Worm (Caenorhabditis elegans) whole organism, early embryonic: ENCODE data around the gene srj-27.
"Not testable (repeated sequence)": the region's sequence is repeated elsewhere in the genome, so short reads cannot be mapped to it uniquely, and the experiment has no call there.

ENCODE experiments used
- B0310.2 ChIP-seq: sonication (generic microtip); optimal IDR thresholded peaks from 2 replicates; lab custom pipeline; 2016; ENCODE audit warnings: mild to moderate bottlenecking, missing genetic modification characterization, missing compliant biosample characterization
- F13C5.2 ChIP-seq: sonication (generic microtip); optimal IDR thresholded peaks from 2 replicates; lab custom pipeline; 2017; ENCODE audit warnings: mild to moderate bottlenecking, missing genetic modification characterization, inconsistent platforms, missing compliant biosample characterization
- aly-1 ChIP-seq: sonication (generic microtip); optimal IDR thresholded peaks from 2 replicates; lab custom pipeline; 2016; ENCODE audit warnings: missing genetic modification characterization, missing compliant biosample characterization
- ama-1 ChIP-seq: fragments of 150-350 bp; optimal IDR thresholded peaks from 2 replicates; lab custom pipeline; 2014
- ceh-13 ChIP-seq: fragments of 200-800 bp; sonication (Bioruptor generic); optimal IDR thresholded peaks from 2 replicates; lab custom pipeline; 2018; ENCODE audit warnings: mild to moderate bottlenecking, missing genetic modification characterization, missing compliant biosample characterization
- ceh-36 ChIP-seq: sonication (generic microtip); optimal IDR thresholded peaks from 2 replicates; lab custom pipeline; 2016; ENCODE audit warnings: missing genetic modification characterization, inconsistent platforms, missing compliant biosample characterization
- ets-7 ChIP-seq: sonication (generic microtip); optimal IDR thresholded peaks from 2 replicates; lab custom pipeline; 2016; ENCODE audit warnings: missing genotype, missing genetic modification characterization, missing compliant biosample characterization
- flt-1 ChIP-seq: fragments of 200-800 bp; sonication (Bioruptor generic); IDR thresholded peaks from 2 replicates; pipeline ENCODE4 v1.3.6; 2022; ENCODE audit warnings: missing genetic modification characterization, missing compliant biosample characterization
- hmbx-1 ChIP-seq: sonication (generic microtip); optimal IDR thresholded peaks from 2 replicates; lab custom pipeline; 2016; ENCODE audit warnings: mild to moderate bottlenecking, missing genetic modification characterization, missing compliant biosample characterization
- hmg-4 ChIP-seq: fragments of 200-800 bp; sonication (Bioruptor generic); optimal IDR thresholded peaks from 2 replicates; lab custom pipeline; 2018; ENCODE audit warnings: mild to moderate bottlenecking, missing genetic modification characterization, missing compliant biosample characterization
- hnd-1 ChIP-seq: sonication (generic microtip); optimal IDR thresholded peaks from 2 replicates; lab custom pipeline; 2016; ENCODE audit warnings: missing genetic modification characterization, missing compliant biosample characterization
- pes-1 ChIP-seq: fragments of 200-800 bp; sonication (Bioruptor generic); IDR thresholded peaks from 2 replicates; pipeline ENCODE4 v1.3.6; 2022; ENCODE audit warnings: missing genetic modification reagents, missing genetic modification characterization, missing compliant biosample characterization
- scrt-1 ChIP-seq: fragments of 200-800 bp; sonication (Bioruptor generic); IDR thresholded peaks from 2 replicates; pipeline ENCODE4 v1.3.6; 2022; ENCODE audit warnings: missing genetic modification characterization, missing compliant biosample characterization
- sea-1 ChIP-seq: fragments of 200-800 bp; sonication (Bioruptor generic); conservative IDR thresholded peaks from 2 replicates; pipeline ENCODE4 v1.3.6; 2022; ENCODE audit warnings: missing genetic modification characterization, missing compliant biosample characterization
- tbx-11 ChIP-seq: fragments of 200-800 bp; sonication (Bioruptor generic); IDR thresholded peaks from 2 replicates; pipeline ENCODE4 v1.3.6; 2022; ENCODE audit warnings: missing genetic modification characterization, missing compliant biosample characterization
- tbx-37 ChIP-seq: fragments of 200-800 bp; sonication (Bioruptor generic); conservative IDR thresholded peaks from 2 replicates; pipeline ENCODE4 v1.3.6; 2022; ENCODE audit warnings: missing genetic modification reagents, missing genetic modification characterization, missing compliant biosample characterization
- tra-4 ChIP-seq: sonication (generic microtip); optimal IDR thresholded peaks from 2 replicates; lab custom pipeline; 2017; ENCODE audit warnings: missing genetic modification characterization, missing compliant biosample characterization

Gene srj-27

DNA sequence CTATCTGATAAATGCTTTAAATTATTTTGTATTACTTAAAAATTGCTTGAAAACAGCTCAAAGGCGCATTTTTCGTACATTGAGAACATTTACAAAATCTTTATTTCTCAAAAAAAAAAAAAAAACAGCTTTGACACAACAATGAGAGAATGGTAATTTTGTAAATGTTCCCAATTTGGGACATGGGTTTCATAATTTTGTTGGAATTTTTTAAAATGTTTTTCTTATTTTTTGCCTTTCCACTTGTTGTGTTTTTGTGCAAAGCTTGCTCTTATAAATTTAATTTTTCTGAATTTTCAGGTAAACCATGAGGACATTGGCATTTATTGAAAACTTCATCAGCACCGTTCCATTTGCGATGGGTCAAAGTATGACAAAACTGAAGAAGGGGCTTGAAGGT is 15.7 kb downstream of the srj-27 start, which contains the start of gene T01G5.7:
Gene T01G5.7 (plus strand): TSS at position 301 of the 400 bp plus-strand sequence.
- TF ChIP-seq tbx-37 (GFP tag; lab: Robert Waterston, UW) (no peak), hmg-4 (no peak), hnd-1 (tag; lab: Kevin White, UChicago) (no peak), ceh-13 (GFP tag; lab: Kevin White, UChicago) (no peak), ama-1 (no peak), aly-1 (no peak), ets-7 (tag; lab: Kevin White, UChicago) (no peak), hmbx-1 (tag; lab: Kevin White, UChicago) (no peak), scrt-1 (GFP tag; lab: Robert Waterston, UW) (no peak), tbx-11 (no peak), flt-1 (no peak), pes-1 (no peak), ceh-36 (no peak), sea-1 (GFP tag; lab: Robert Waterston, UW) (no peak), B0310.2 (tag; lab: Kevin White, UChicago) (no peak), F13C5.2 (tag; lab: Kevin White, UChicago) (no peak), tra-4 (tag; lab: Kevin White, UChicago) (no peak)

DNA sequence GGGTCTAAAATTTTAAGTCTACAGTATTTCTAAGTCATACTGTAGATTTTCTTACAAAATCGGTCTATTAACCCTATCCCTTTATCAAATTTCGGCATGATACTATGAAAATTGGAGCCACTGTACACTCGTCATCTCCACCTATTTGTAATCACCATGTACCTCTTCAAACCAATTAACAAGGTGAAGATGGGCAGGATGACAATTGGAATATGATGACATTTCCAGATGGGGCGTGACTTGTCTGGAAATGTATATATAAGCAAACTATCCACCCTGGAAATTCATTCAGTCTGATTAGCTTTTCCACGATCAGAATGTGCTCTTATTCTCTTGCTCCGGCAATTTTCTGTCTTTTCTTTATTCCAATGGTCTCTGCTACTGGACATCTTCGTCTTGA is 18.1 kb downstream of the srj-27 start, which contains the start of gene Y75B12A.2:
Gene Y75B12A.2 (plus strand): TSS at position 301 of the 400 bp plus-strand sequence.
- TF ChIP-seq sea-1 (GFP tag; lab: Robert Waterston, UW): no peak
- no peak for TF ChIP-seq aly-1
- TF ChIP-seq ceh-36: no peak
- no peak for TF ChIP-seq ets-7 (tag; lab: Kevin White, UChicago)
- TF ChIP-seq F13C5.2 (tag; lab: Kevin White, UChicago): no peak
- no peak for TF ChIP-seq hnd-1 (tag; lab: Kevin White, UChicago)
- no peak for TF ChIP-seq tbx-37 (GFP tag; lab: Robert Waterston, UW)
- no peak for TF ChIP-seq tra-4 (tag; lab: Kevin White, UChicago)

DNA sequence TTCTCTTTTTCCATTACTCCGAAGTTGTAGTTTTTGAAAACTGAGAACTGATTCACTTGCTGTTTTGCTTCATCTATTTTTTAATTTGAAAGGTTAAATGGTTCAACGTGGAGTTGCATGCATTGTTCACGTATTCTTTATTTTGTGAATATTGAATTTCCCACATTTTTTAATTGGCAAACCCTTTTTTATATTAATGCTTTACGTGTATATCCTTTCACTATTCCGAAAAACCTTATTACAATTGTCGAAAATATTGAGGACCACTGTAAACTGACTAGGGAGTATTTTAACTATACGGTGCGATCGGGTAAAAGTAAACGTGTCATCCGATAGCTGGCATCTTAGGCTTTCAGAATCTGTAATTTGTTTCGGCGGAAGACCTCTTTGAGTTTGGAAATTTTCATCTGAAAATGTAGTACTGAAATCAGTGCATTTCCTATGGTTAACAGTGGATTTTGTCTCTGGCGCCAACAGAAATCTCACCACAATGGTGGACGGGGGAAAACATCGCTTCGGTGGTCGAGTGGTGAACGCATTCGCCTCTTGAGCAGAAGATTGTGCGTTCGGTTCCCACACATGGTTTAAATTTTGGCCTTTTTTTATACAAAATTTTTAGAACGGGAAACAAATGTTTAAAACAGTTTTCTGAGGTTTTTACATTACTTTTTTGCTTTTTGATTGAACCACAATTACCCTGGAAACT is 21.3 kb downstream of the srj-27 start, which contains the start of gene C01G10.14:
Gene C01G10.14 (minus strand): TSS at position 51 of the 706 bp plus-strand sequence.
- TF ChIP-seq F13C5.2 (tag; lab: Kevin White, UChicago); ets-7 (tag; lab: Kevin White, UChicago); ceh-13 (GFP tag; lab: Kevin White, UChicago): not testable (repeated sequence)

DNA sequence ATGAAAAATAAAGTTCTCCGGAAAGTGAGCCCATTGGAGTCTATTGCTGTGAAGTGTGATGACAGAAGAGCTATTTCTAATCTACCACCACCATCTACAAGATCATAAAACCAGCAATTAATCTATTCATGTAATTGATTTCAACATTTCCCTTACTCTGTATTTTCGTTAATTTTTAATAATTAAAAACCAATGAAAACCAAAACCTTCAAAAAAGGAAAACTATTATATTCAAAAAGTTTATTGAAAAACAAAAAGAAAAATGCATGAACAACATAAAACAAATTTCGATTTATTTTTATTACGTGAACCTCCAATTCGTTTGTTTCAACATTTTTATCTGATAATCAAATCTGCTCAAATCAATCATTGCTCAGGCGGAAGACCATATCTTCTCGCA is 27.9 kb downstream of the srj-27 start, which contains the start of gene C01G10.1:
Gene C01G10.1 (plus strand): TSS at position 301 of the 400 bp plus-strand sequence.
- TF ChIP-seq scrt-1 (GFP tag; lab: Robert Waterston, UW) (no peak), ceh-13 (GFP tag; lab: Kevin White, UChicago) (no peak), tbx-37 (GFP tag; lab: Robert Waterston, UW) (no peak)

DNA sequence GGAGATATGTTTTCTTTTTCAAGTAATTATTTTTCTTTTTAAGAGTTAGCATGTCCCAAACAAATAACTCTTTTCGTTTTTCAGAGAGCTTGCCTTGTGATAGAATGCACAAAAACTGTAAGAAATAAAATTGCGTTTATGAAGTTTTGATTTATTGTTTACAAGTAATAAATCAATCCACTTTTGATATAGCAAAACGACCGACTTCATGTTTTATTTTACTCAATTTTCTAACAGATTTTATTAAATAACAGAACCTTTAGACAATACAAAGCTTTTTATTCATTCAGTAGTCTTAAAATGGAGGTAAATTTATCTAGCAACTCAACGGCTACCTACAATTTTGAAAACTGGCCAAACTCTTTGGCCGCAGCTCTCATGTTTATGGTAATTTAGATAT is 32.6 kb downstream of the srj-27 start, which contains the start of gene srx-78:
Gene srx-78 (plus strand): TSS at position 301 of the 400 bp plus-strand sequence.
- TF ChIP-seq pes-1: no peak
- TF ChIP-seq tra-4 (tag; lab: Kevin White, UChicago): no peak
- no peak for TF ChIP-seq hmg-4
- TF ChIP-seq flt-1: no peak
- TF ChIP-seq tbx-37 (GFP tag; lab: Robert Waterston, UW): no peak
- no peak for TF ChIP-seq sea-1 (GFP tag; lab: Robert Waterston, UW)
- TF ChIP-seq ceh-36: no peak
- TF ChIP-seq F13C5.2 (tag; lab: Kevin White, UChicago): no peak
- no peak for TF ChIP-seq hnd-1 (tag; lab: Kevin White, UChicago)
- TF ChIP-seq aly-1: no peak
- TF ChIP-seq ama-1: no peak
- TF ChIP-seq tbx-11: no peak
- TF ChIP-seq ceh-13 (GFP tag; lab: Kevin White, UChicago): no peak
- no peak for TF ChIP-seq B0310.2 (tag; lab: Kevin White, UChicago)
- TF ChIP-seq hmbx-1 (tag; lab: Kevin White, UChicago): no peak
- TF ChIP-seq ets-7 (tag; lab: Kevin White, UChicago): no peak
- no peak for TF ChIP-seq scrt-1 (GFP tag; lab: Robert Waterston, UW)

DNA sequence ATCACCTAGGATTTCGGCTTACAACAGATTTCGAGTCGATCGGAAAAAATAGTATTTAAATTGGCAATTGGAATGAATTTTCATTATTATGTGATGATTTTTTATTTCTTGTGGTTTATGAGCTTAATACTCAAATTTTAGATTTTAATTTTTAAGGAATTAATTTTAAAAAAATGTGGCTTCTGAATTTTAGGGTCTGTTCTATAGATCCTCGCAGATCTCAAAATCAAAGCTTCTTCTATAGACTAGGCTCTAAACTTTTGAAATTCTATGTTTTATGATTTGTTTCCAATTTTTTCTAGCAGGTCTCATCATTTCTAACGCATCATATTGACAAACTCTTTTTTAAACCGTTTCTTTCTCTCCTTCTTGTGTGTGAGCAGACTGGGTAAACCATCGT is 34.6 kb downstream of the srj-27 start, which contains the start of gene txt-12:
Gene txt-12 (plus strand): TSS at position 301 of the 400 bp plus-strand sequence.
- TF ChIP-seq F13C5.2 (tag; lab: Kevin White, UChicago) (no peak), hnd-1 (tag; lab: Kevin White, UChicago) (no peak), ama-1 (no peak), ets-7 (tag; lab: Kevin White, UChicago) (no peak), hmbx-1 (tag; lab: Kevin White, UChicago) (no peak), tra-4 (tag; lab: Kevin White, UChicago) (no peak), scrt-1 (GFP tag; lab: Robert Waterston, UW) (no peak), tbx-37 (GFP tag; lab: Robert Waterston, UW) (no peak), flt-1 (no peak), tbx-11 (no peak), aly-1 (no peak), pes-1 (no peak), ceh-13 (GFP tag; lab: Kevin White, UChicago) (no peak), hmg-4 (no peak), B0310.2 (tag; lab: Kevin White, UChicago) (no peak), ceh-36 (no peak), sea-1 (GFP tag; lab: Robert Waterston, UW) (no peak)

DNA sequence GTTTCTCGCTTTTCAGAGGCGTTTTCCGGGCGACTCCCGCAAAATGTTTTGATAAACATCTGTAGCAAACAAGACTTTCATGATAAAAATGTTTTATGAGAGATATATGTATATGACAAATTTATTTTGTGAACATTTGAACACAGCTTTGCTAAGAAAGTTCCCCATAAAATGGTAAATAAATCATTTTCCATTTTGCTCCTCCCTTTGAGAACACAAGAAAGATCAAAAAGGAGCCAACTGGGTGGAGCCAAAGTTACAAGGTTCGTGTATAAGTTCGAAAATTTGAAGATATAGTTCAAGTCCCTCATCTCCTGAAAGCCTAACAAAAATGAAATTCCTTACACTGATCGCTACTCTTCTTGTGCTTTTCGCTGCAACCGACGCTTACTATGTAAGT is 36.9 kb downstream of the srj-27 start, which contains the start of gene C01G10.17:
Gene C01G10.17 (plus strand): TSS at position 301 of the 400 bp plus-strand sequence.
- no peak for TF ChIP-seq ama-1
- TF ChIP-seq tbx-11: no peak
- TF ChIP-seq pes-1: no peak
- TF ChIP-seq hnd-1 (tag; lab: Kevin White, UChicago): no peak
- TF ChIP-seq ets-7 (tag; lab: Kevin White, UChicago): no peak
- no peak for TF ChIP-seq F13C5.2 (tag; lab: Kevin White, UChicago)
- TF ChIP-seq scrt-1 (GFP tag; lab: Robert Waterston, UW): no peak
- no peak for TF ChIP-seq tbx-37 (GFP tag; lab: Robert Waterston, UW)
